Fruit fly (Drosophila melanogaster): ENCODE measurements around the gene dnc.

DNA sequence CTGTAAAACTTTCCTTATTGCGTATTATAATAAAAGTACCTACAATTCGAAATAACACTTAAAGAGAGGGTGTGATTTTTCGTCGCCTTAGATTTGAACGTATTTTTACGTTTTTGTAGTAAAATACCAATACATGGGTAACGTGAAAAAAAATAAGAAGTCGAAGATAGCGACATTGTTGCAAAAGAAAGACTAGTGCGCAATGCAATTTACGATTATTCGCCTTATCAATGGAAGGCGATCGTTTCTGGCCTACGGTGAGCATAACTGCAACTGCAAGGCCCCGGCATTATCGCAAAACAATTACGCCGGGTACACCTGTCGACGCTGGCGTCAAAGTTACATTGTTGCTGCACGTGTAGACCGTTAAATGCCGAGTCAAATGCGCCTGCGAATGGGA, 194.2 kb downstream of the dnc start:
- TF ChIP-seq CTCF (optimal IDR thresholded peaks at IDR 0.05) (no peak), CG8478 (optimal IDR thresholded peaks at IDR 0.05) (no peak)

Measured in S2 (cell line).